Worm (Caenorhabditis elegans) whole organism, young adult: ENCODE measurements around the gene asd-1.

Experiments
- F49E8.2 ChIP-seq: sonication (generic microtip); optimal IDR thresholded peaks from 3 replicates; lab custom pipeline; 2017; ENCODE audit warnings: missing genetic modification characterization, mild to moderate bottlenecking, missing compliant biosample characterization, antibody characterized with exemption, moderate library complexity; ENCODE audit not compliant: insufficient read depth
- ama-1 ChIP-seq, 3 experiments: fragments of 150-350 bp in 1 of 3; sonication (generic microtip) in 2 of 3; optimal IDR thresholded peaks; 2 replicates each; lab custom pipeline; 2014 to 2018; ENCODE audit warnings: missing biosample characterization in 2 of 3, missing genetic modification characterization in 2 of 3, missing genetic modification reagents in 2 of 3
- cebp-2 ChIP-seq: fragments of 200-800 bp; sonication (Bioruptor generic); IDR thresholded peaks from 2 replicates; pipeline ENCODE4 v1.3.6; 2022; ENCODE audit warnings: missing genetic modification characterization, missing compliant biosample characterization
- ceh-27 ChIP-seq: fragments of 200-800 bp; sonication (Bioruptor generic); optimal IDR thresholded peaks from 2 replicates; lab custom pipeline; 2018; ENCODE audit warnings: mild to moderate bottlenecking, missing genetic modification characterization, moderate library complexity, missing compliant biosample characterization
- ceh-58 ChIP-seq: fragments of 200-800 bp; sonication (Bioruptor generic); IDR thresholded peaks from 2 replicates; pipeline ENCODE4 v1.3.6; 2022; ENCODE audit warnings: missing genetic modification characterization, missing compliant biosample characterization
- dox-1 ChIP-seq: fragments of 200-800 bp; sonication (Bioruptor generic); IDR thresholded peaks from 2 replicates; pipeline ENCODE4 v1.3.6; 2022; ENCODE audit warnings: missing genetic modification reagents, missing genetic modification characterization, missing compliant biosample characterization
- egl-18 ChIP-seq: fragments of 200-800 bp; sonication (Bioruptor generic); IDR thresholded peaks from 2 replicates; pipeline ENCODE4 v1.3.6; 2022; ENCODE audit warnings: missing genetic modification reagents, missing genetic modification characterization, missing compliant biosample characterization
- madf-3 ChIP-seq: fragments of 200-800 bp; sonication (Bioruptor generic); IDR thresholded peaks from 2 replicates; pipeline ENCODE4 v1.3.6; 2022; ENCODE audit warnings: missing genetic modification reagents, missing genetic modification characterization, missing compliant biosample characterization
- madf-6 ChIP-seq: fragments of 200-800 bp; sonication (Bioruptor generic); IDR thresholded peaks from 2 replicates; pipeline ENCODE4 v1.3.6; 2022; ENCODE audit warnings: missing genetic modification reagents, missing genetic modification characterization, missing compliant biosample characterization
- nfya-1 ChIP-seq: sonication (generic microtip); optimal IDR thresholded peaks from 2 replicates; lab custom pipeline; 2017; ENCODE audit warnings: antibody characterized with exemption, missing compliant biosample characterization, missing genetic modification characterization, borderline replicate concordance; ENCODE audit not compliant: insufficient read depth
- snpc-1.1 ChIP-seq: sonication (generic microtip); optimal IDR thresholded peaks from 2 replicates; lab custom pipeline; 2017; ENCODE audit warnings: missing genetic modification characterization, mild to moderate bottlenecking, missing compliant biosample characterization, antibody characterized with exemption, moderate library complexity, missing genotype, missing genetic modification reagents; ENCODE audit not compliant: insufficient read depth

DNA sequence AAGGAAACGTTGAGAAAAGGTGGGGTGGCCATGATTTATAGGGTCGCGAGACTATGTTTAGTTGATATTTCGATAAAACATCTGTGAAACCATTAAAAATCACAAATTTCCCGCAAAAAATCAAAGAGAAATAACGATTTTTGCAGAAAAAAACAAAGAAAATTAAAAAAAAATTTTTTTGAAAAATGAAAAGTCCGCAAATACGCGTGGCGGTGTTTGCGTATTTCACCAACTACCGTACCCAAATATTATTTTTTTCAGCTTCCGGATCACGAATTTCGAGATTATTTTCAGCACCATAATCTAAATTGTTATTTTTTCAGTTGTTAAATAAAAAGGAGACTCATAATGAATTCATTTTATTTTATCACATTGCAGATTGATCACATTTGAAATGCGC lies 33.0 kb downstream of the asd-1 start:
- TF ChIP-seq nfya-1 (no peak), snpc-1.1 (no peak), ceh-58 (GFP tag; lab: Robert Waterston, UW) (no peak), ceh-27 (GFP tag; lab: Kevin White, UChicago) (no peak), dox-1 (0 out of 2 replicates have a peak, but pooled peaks have one; percentile 17), ama-1 (optimal IDR thresholded peaks at IDR 0.05; lab: Kevin White, UChicago) (no peak), ama-1 (GFP tag; optimal IDR thresholded peaks at IDR 0.05; lab: Kevin White, UChicago) (no peak), egl-18 (no peak), F49E8.2 (tag; lab: Kevin White, UChicago) (no peak), madf-6 (peak; percentile 61), madf-3 (GFP tag; lab: Robert Waterston, UW) (no peak), cebp-2 (GFP tag; lab: Robert Waterston, UW) (no peak)
